Worm (Caenorhabditis elegans) whole organism, mixed stage, embryonic: ENCODE results near the gene cct-7.
A peak's percentile ranks its signal among the peaks of the same experiment; 100 is the strongest.

Source experiments
- M03D4.4 ChIP-seq: sonication (generic microtip); optimal IDR thresholded peaks from 2 replicates; lab custom pipeline; 2017; ENCODE audit warnings: mild to moderate bottlenecking, missing genetic modification characterization, missing compliant biosample characterization
- bed-3 ChIP-seq: fragments of 200-800 bp; sonication (Bioruptor generic); optimal IDR thresholded peaks from 3 replicates; lab custom pipeline; 2018; ENCODE audit warnings: mild to moderate bottlenecking, missing genetic modification characterization, moderate library complexity, missing compliant biosample characterization
- blmp-1 ChIP-seq: fragments of 150-350 bp; optimal IDR thresholded peaks from 2 replicates; lab custom pipeline; 2014; ENCODE audit warnings: missing biosample characterization, missing genetic modification characterization
- ceh-39 ChIP-seq: fragments of 150-350 bp; optimal IDR thresholded peaks from 2 replicates; lab custom pipeline; 2014; ENCODE audit warnings: missing biosample characterization, missing genetic modification characterization
- ceh-43 ChIP-seq: fragments of 200-800 bp; sonication (Bioruptor generic); optimal IDR thresholded peaks from 2 replicates; lab custom pipeline; 2018; ENCODE audit warnings: mild to moderate bottlenecking, missing genetic modification characterization, moderate library complexity, missing compliant biosample characterization
- ceh-83 ChIP-seq: fragments of 200-800 bp; sonication (Bioruptor generic); optimal IDR thresholded peaks from 2 replicates; lab custom pipeline; 2018; ENCODE audit warnings: mild to moderate bottlenecking, missing genetic modification characterization, missing compliant biosample characterization
- ces-1 ChIP-seq: fragments of 150-350 bp; optimal IDR thresholded peaks from 2 replicates; lab custom pipeline; 2014; ENCODE audit warnings: missing biosample characterization, missing genetic modification reagents, missing genetic modification characterization
- cnd-1 ChIP-seq: fragments of 200-800 bp; sonication (Bioruptor generic); optimal IDR thresholded peaks from 2 replicates; lab custom pipeline; 2018; ENCODE audit warnings: mild to moderate bottlenecking, missing genetic modification characterization, missing compliant biosample characterization
- drap-1 ChIP-seq: fragments of 200-800 bp; sonication (Bioruptor generic); optimal IDR thresholded peaks from 3 replicates; lab custom pipeline; 2018; ENCODE audit warnings: mild to moderate bottlenecking, missing genetic modification characterization, missing compliant biosample characterization
- elt-3 ChIP-seq: fragments of 150-350 bp; optimal IDR thresholded peaks from 2 replicates; lab custom pipeline; 2014; ENCODE audit warnings: missing biosample characterization, missing genetic modification characterization
- ham-2 ChIP-seq: fragments of 200-800 bp; sonication (Bioruptor generic); optimal IDR thresholded peaks from 2 replicates; lab custom pipeline; 2018; ENCODE audit warnings: mild to moderate bottlenecking, missing genetic modification characterization, missing compliant biosample characterization
- lin-13 ChIP-seq: fragments of 150-350 bp; optimal IDR thresholded peaks from 2 replicates; lab custom pipeline; 2014; ENCODE audit warnings: missing biosample characterization, missing genetic modification characterization
- lsy-2 ChIP-seq: fragments of 150-350 bp; optimal IDR thresholded peaks from 2 replicates; lab custom pipeline; 2014; ENCODE audit warnings: missing biosample characterization, missing genetic modification characterization
- mab-5 ChIP-seq: fragments of 150-350 bp; optimal IDR thresholded peaks from 2 replicates; lab custom pipeline; 2014; ENCODE audit warnings: missing biosample characterization, missing genetic modification characterization
- mep-1 ChIP-seq: fragments of 150-350 bp; optimal IDR thresholded peaks from 2 replicates; lab custom pipeline; 2017; ENCODE audit warnings: missing biosample characterization, missing genetic modification reagents, missing genetic modification characterization, inconsistent platforms
- mls-2 ChIP-seq: sonication (generic microtip); optimal IDR thresholded peaks from 2 replicates; lab custom pipeline; 2016; ENCODE audit warnings: mild to moderate bottlenecking, missing genetic modification characterization, moderate library complexity, missing compliant biosample characterization
- nhr-2 ChIP-seq: fragments of 150-350 bp; optimal IDR thresholded peaks from 2 replicates; lab custom pipeline; 2014; ENCODE audit warnings: missing biosample characterization, missing genetic modification characterization
- nhr-237 ChIP-seq: fragments of 150-350 bp; optimal IDR thresholded peaks from 2 replicates; lab custom pipeline; 2014; ENCODE audit warnings: missing biosample characterization, missing genetic modification characterization
- nhr-28 ChIP-seq: fragments of 150-350 bp; optimal IDR thresholded peaks from 2 replicates; lab custom pipeline; 2014; ENCODE audit warnings: missing biosample characterization, missing genetic modification characterization
- nhr-76 ChIP-seq: sonication (generic microtip); optimal IDR thresholded peaks from 2 replicates; lab custom pipeline; 2017; ENCODE audit warnings: missing biosample characterization, missing genetic modification characterization
- pha-4 ChIP-seq: fragments of 150-350 bp; optimal IDR thresholded peaks from 2 replicates; lab custom pipeline; 2018; ENCODE audit warnings: missing biosample characterization, missing genetic modification reagents, missing genetic modification characterization
- sem-2 ChIP-seq: fragments of 200-800 bp; sonication (Bioruptor generic); optimal IDR thresholded peaks from 2 replicates; lab custom pipeline; 2018; ENCODE audit warnings: mild to moderate bottlenecking, missing genetic modification characterization, missing compliant biosample characterization
- snpc-4 ChIP-seq: fragments of 150-350 bp; optimal IDR thresholded peaks from 2 replicates; lab custom pipeline; 2014; ENCODE audit warnings: missing biosample characterization, missing genetic modification characterization
- sptf-1 ChIP-seq: sonication (generic microtip); optimal IDR thresholded peaks from 2 replicates; lab custom pipeline; 2017; ENCODE audit warnings: mild to moderate bottlenecking, missing genetic modification characterization, moderate library complexity, missing compliant biosample characterization
- tbx-8 ChIP-seq: fragments of 200-800 bp; sonication (Bioruptor generic); optimal IDR thresholded peaks from 2 replicates; lab custom pipeline; 2018; ENCODE audit warnings: mild to moderate bottlenecking, missing genetic modification characterization, moderate library complexity, missing compliant biosample characterization
- unc-120 ChIP-seq: sonication (generic microtip); optimal IDR thresholded peaks from 2 replicates; lab custom pipeline; 2017; ENCODE audit warnings: missing genetic modification characterization, missing compliant biosample characterization; ENCODE audit not compliant: poor library complexity, severe bottlenecking
- unc-39 ChIP-seq: fragments of 150-350 bp; optimal IDR thresholded peaks from 2 replicates; lab custom pipeline; 2014; ENCODE audit warnings: missing biosample characterization, missing genetic modification characterization
- zip-8 ChIP-seq: fragments of 150-350 bp; optimal IDR thresholded peaks from 2 replicates; lab custom pipeline; 2014; ENCODE audit warnings: missing biosample characterization, missing genetic modification characterization
- ztf-11 ChIP-seq: fragments of 150-350 bp; optimal IDR thresholded peaks from 2 replicates; lab custom pipeline; 2014; ENCODE audit warnings: missing biosample characterization, missing genetic modification characterization

The cct-7 gene

DNA sequence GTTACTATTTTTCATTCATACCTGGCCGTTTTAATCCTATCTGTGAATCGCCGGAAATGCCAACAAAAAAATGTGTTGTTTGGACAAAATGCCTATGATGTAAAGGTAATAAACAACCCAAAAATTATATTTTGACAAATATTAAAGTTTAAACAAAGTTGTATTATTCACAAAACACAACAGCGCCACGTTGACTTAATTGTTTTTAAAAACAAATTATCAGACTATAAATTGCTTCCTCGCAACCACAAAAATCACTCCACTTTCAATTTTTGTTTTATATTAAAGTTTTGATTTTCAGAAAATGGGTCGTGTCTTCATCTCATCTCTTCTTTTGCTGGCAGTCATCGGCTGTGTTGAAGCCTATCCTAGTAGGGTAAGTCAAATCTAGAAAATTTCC is 35.3 kb downstream of the cct-7 start, which contains the start of gene Y32G9A.5:
TSS of gene Y32G9A.5 (plus strand) at position 301 of the 400 bp plus-strand sequence.
- no peak for TF ChIP-seq cnd-1 (tag; lab: Kevin White, UChicago)
- TF ChIP-seq mab-5 (tag; lab: Kevin White, UChicago): no peak
- no peak for TF ChIP-seq ztf-11 (tag; lab: Kevin White, UChicago)
- TF ChIP-seq mls-2 (tag; lab: Kevin White, UChicago): no peak
- no peak for TF ChIP-seq ceh-83 (GFP tag; lab: Kevin White, UChicago)
- TF ChIP-seq sptf-1 (tag; lab: Kevin White, UChicago): no peak
- TF ChIP-seq snpc-4 (tag; lab: Kevin White, UChicago): no peak
- no peak for TF ChIP-seq ces-1 (GFP tag; lab: Kevin White, UChicago)
- TF ChIP-seq ceh-43 (GFP tag; lab: Kevin White, UChicago): no peak
- TF ChIP-seq elt-3 (tag; lab: Kevin White, UChicago): no peak
- no peak for TF ChIP-seq nhr-28 (tag; lab: Kevin White, UChicago)
- TF ChIP-seq lin-13 (tag; lab: Kevin White, UChicago): no peak
- TF ChIP-seq tbx-8 (GFP tag; lab: Kevin White, UChicago): no peak

DNA sequence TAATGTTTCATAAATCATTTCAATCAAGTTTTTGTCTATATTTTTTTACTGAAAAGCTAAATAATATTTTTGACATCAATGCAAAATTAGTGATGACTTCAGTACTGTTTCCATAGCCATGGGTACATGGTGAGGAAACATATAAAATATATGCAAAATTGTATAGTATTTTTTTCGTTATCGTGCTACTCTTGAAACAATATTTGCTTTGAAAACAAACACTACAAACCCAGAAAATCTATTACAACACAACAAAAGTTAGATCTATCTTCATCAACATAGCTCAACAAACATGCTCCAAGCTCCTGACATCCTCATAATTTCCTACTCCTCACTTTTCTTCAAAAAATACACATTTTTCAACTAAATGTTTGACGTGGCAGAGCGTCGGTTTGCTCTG is 36.5 kb downstream of the cct-7 start, which contains the start of gene srp-3:
TSS of gene srp-3 (plus strand) at position 301 of the 400 bp plus-strand sequence.
- TF ChIP-seq nhr-2 (tag; lab: Kevin White, UChicago): no peak

DNA sequence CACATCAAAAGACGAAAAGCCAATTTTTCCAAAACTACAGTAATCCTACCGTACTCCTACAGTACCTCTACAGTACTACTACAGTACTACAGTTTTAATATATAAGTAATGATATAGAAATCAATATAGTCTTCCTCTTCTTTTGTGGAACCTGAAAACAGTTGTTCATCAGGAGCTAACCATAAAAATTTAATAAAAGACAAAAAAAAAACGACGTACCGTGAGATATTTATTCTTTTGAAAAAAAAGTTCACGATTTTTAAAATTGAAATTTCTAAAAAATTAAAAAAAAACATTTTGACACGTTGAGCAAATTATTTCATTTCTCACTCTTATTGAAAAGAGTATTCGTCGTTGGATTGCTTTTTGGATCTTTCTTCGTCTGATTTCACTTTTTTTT is 39.1 kb downstream of the cct-7 start, which contains the start of gene Y32G9A.3:
TSS of gene Y32G9A.3 (plus strand) at position 301 of the 400 bp plus-strand sequence.
- TF ChIP-seq sem-2 (GFP tag; lab: Kevin White, UChicago) (no peak), mls-2 (tag; lab: Kevin White, UChicago) (no peak), unc-120 (tag; lab: Kevin White, UChicago) (no peak), ceh-83 (GFP tag; lab: Kevin White, UChicago) (no peak), pha-4 (tag; lab: Kevin White, UChicago) (no peak), cnd-1 (tag; lab: Kevin White, UChicago) (no peak), unc-39 (tag; lab: Kevin White, UChicago) (no peak), ceh-39 (tag; lab: Kevin White, UChicago) (no peak), lsy-2 (tag; lab: Kevin White, UChicago) (no peak), ces-1 (GFP tag; lab: Kevin White, UChicago) (no peak), nhr-237 (tag; lab: Kevin White, UChicago) (no peak), M03D4.4 (no peak), blmp-1 (tag; lab: Kevin White, UChicago) (no peak), drap-1 (GFP tag; lab: Kevin White, UChicago) (no peak), sptf-1 (tag; lab: Kevin White, UChicago) (no peak), ceh-43 (GFP tag; lab: Kevin White, UChicago) (no peak)

DNA sequence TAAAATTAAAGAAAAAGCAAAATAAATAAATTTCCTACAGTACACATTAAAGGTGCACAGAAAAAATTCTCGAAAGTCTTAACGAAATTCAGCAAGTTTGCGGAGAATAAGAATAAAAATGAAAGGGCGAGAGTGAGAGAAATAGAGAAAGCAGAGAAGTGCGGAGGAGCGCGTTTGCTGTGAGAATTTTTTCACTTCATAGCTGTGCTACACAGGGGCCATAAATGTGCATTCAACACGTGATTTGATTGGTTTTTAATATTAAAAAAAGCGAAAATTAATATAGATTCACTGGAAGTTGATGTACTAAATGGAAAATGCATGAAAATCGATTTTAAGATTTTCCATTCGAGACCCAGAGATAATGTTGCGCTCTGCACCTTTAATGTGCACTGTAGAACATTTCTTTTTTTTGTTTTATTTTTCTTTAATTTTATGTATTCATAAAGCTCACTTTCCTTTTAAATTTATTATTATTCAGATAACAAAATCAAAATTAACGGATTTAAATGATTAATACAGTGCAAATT is 46.0 kb downstream of the cct-7 start, which contains the start of gene Y32G9A.2:
TSS of gene Y32G9A.2 (plus strand) at position 480 of the 530 bp plus-strand sequence.
- TF ChIP-seq unc-120 (tag; lab: Kevin White, UChicago): no peak
- no peak for TF ChIP-seq zip-8 (tag; lab: Kevin White, UChicago)
- TF ChIP-seq ceh-43 (GFP tag; lab: Kevin White, UChicago): no peak
- no peak for TF ChIP-seq tbx-8 (GFP tag; lab: Kevin White, UChicago)
- no peak for TF ChIP-seq unc-39 (tag; lab: Kevin White, UChicago)
- TF ChIP-seq ces-1 (GFP tag; lab: Kevin White, UChicago): peak; percentile 11
- TF ChIP-seq mep-1: peak; percentile 25
- TF ChIP-seq blmp-1 (tag; lab: Kevin White, UChicago): peak; percentile 22

DNA sequence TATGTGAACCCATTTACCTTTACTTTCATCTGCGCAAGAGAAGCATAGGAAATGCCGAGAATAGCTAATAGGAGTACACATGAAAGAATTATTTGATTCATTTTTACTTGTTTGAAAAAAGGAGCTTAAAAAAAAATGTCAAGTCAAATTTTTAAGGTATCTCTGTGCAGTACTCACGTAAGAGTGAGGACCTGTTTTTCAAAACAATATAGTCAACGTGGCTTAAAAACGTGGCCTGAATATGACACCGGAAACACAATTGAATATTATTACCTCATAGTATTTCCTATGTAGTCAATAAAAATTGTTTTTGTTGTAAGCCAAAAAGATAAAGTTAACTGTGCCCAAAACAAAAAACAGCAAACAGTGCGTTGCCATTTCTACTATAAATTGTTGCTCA is 48.1 kb downstream of the cct-7 start, which contains the start of gene Y32G9A.12:
TSS of gene Y32G9A.12 (minus strand) at position 101 of the 400 bp plus-strand sequence.
- TF ChIP-seq bed-3 (no peak), nhr-76 (no peak), snpc-4 (tag; lab: Kevin White, UChicago) (no peak), ceh-39 (tag; lab: Kevin White, UChicago) (no peak), drap-1 (GFP tag; lab: Kevin White, UChicago) (no peak), lsy-2 (tag; lab: Kevin White, UChicago) (no peak), ztf-11 (tag; lab: Kevin White, UChicago) (no peak), zip-8 (tag; lab: Kevin White, UChicago) (no peak), mls-2 (tag; lab: Kevin White, UChicago) (no peak), M03D4.4 (no peak), unc-120 (tag; lab: Kevin White, UChicago) (no peak), ham-2 (GFP tag; lab: Kevin White, UChicago) (no peak)
